Fruit fly (Drosophila melanogaster) whole organism, embryonic: ENCODE results near the gene CG32276.
A peak's percentile ranks its signal among the peaks of the same experiment; 100 is the strongest.

Experiments
- Abd-B ChIP-seq: fragments of 200-800 bp; sonication (Bioruptor generic); optimal IDR thresholded peaks from 2 replicates; lab custom pipeline; 2018; ENCODE audit warnings: missing biosample characterization, mild to moderate bottlenecking, missing genetic modification characterization, moderate library complexity
- Ada2b ChIP-seq: fragments of 200-800 bp; sonication (Bioruptor generic); IDR thresholded peaks from 2 replicates; pipeline ENCODE4 v1.3.6; 2022; ENCODE audit warnings: missing biosample characterization, missing genetic modification characterization
- CG1024 ChIP-seq: fragments of 200-800 bp; sonication (Bioruptor generic); IDR thresholded peaks from 2 replicates; pipeline ENCODE4 v1.3.6; 2022; ENCODE audit warnings: missing biosample characterization, missing genetic modification characterization
- CG10267 ChIP-seq: fragments of 200-800 bp; sonication (Bioruptor generic); optimal IDR thresholded peaks from 2 replicates; lab custom pipeline; 2018; ENCODE audit warnings: missing biosample characterization, mild to moderate bottlenecking, missing genetic modification characterization, moderate library complexity
- CG12104 ChIP-seq: fragments of 200-800 bp; sonication (Bioruptor generic); optimal IDR thresholded peaks from 3 replicates; lab custom pipeline; 2016; ENCODE audit warnings: missing biosample characterization, missing genetic modification characterization
- CG12744 ChIP-seq: fragments of 200-800 bp; sonication (Bioruptor generic); optimal IDR thresholded peaks from 2 replicates; lab custom pipeline; 2016; ENCODE audit warnings: missing biosample characterization, missing genetic modification characterization
- CG14050 ChIP-seq: fragments of 200-800 bp; sonication (Bioruptor generic); IDR thresholded peaks from 3 replicates; pipeline ENCODE4 v1.3.6; 2022; ENCODE audit warnings: missing biosample characterization, missing genetic modification characterization
- CG14667 ChIP-seq: fragments of 200-800 bp; sonication (Bioruptor generic); IDR thresholded peaks from 2 replicates; pipeline ENCODE4 v1.3.6; 2022; ENCODE audit warnings: missing biosample characterization, missing genetic modification characterization
- CG14965 ChIP-seq: fragments of 200-800 bp; sonication (Bioruptor generic); optimal IDR thresholded peaks from 2 replicates; lab custom pipeline; 2016; ENCODE audit warnings: missing biosample characterization, missing genetic modification characterization, borderline replicate concordance
- CG15011 ChIP-seq: fragments of 200-800 bp; sonication (Bioruptor generic); optimal IDR thresholded peaks from 3 replicates; lab custom pipeline; 2018; ENCODE audit warnings: missing biosample characterization, mild to moderate bottlenecking, missing genetic modification characterization
- CG17612 ChIP-seq: fragments of 200-800 bp; sonication (Bioruptor generic); IDR thresholded peaks from 2 replicates; pipeline ENCODE4 v1.3.6; 2022; ENCODE audit warnings: missing biosample characterization, missing genetic modification characterization
- CG2712 ChIP-seq: fragments of 200-800 bp; optimal IDR thresholded peaks from 3 replicates; lab custom pipeline; 2019; ENCODE audit warnings: missing biosample characterization, mild to moderate bottlenecking, missing genetic modification characterization, moderate library complexity
- CG2889 ChIP-seq: fragments of 200-800 bp; sonication (Bioruptor generic); IDR thresholded peaks from 3 replicates; pipeline ENCODE4 v1.3.6; 2022; ENCODE audit warnings: missing biosample characterization, missing genetic modification characterization
- CG3163 ChIP-seq: fragments of 200-800 bp; sonication (Bioruptor generic); optimal IDR thresholded peaks from 3 replicates; lab custom pipeline; 2016; ENCODE audit warnings: missing biosample characterization, missing genetic modification characterization
- CG3726 ChIP-seq: fragments of 200-800 bp; sonication (Bioruptor generic); IDR thresholded peaks from 3 replicates; pipeline ENCODE4, ENCODE4 v1.3.6; 2022; ENCODE audit warnings: missing biosample characterization, missing genetic modification characterization
- CG4360 ChIP-seq: fragments of 200-800 bp; sonication (Bioruptor generic); IDR thresholded peaks from 2 replicates; pipeline ENCODE4 v1.3.6; 2022; ENCODE audit warnings: missing biosample characterization, missing genetic modification characterization
- CG4424 ChIP-seq: fragments of 200-800 bp; sonication (Bioruptor generic); optimal IDR thresholded peaks from 3 replicates; lab custom pipeline; 2016; ENCODE audit warnings: missing biosample characterization, missing genetic modification characterization
- CG6175 ChIP-seq: fragments of 200-800 bp; sonication (Bioruptor generic); IDR thresholded peaks from 3 replicates; pipeline ENCODE4 v1.3.6; 2022; ENCODE audit warnings: missing biosample characterization, missing genetic modification characterization
- CG7357 ChIP-seq: fragments of 200-800 bp; sonication (Bioruptor generic); IDR thresholded peaks from 3 replicates; pipeline ENCODE4 v1.3.6; 2022; ENCODE audit warnings: missing biosample characterization, missing genetic modification characterization
- CG8281 ChIP-seq: fragments of 200-800 bp; sonication (Bioruptor generic); optimal IDR thresholded peaks from 2 replicates; lab custom pipeline; 2018; ENCODE audit warnings: missing biosample characterization, mild to moderate bottlenecking, missing genetic modification characterization, moderate library complexity
- CG9876 ChIP-seq: fragments of 200-800 bp; sonication (Bioruptor generic); optimal IDR thresholded peaks from 2 replicates; lab custom pipeline; 2016; ENCODE audit warnings: missing biosample characterization, missing genetic modification characterization
- CHES-1-like ChIP-seq: fragments of 200-800 bp; sonication (Bioruptor generic); optimal IDR thresholded peaks from 2 replicates; lab custom pipeline; 2016; ENCODE audit warnings: missing biosample characterization, missing genetic modification characterization
- Dip3 ChIP-seq: fragments of 200-800 bp; sonication (Bioruptor generic); optimal IDR thresholded peaks from 3 replicates; lab custom pipeline; 2016; ENCODE audit warnings: missing biosample characterization, missing genetic modification characterization
- Fer3 ChIP-seq: fragments of 200-800 bp; sonication (Bioruptor generic); optimal IDR thresholded peaks from 2 replicates; lab custom pipeline; 2018; ENCODE audit warnings: missing biosample characterization, mild to moderate bottlenecking, missing genetic modification characterization, moderate library complexity
- GATAe ChIP-seq: fragments of 200-800 bp; sonication (Bioruptor generic); conservative IDR thresholded peaks from 2 replicates; pipeline ENCODE4 v1.3.6; 2022; ENCODE audit warnings: missing biosample characterization, missing genetic modification characterization
- Hr78 ChIP-seq, 2 experiments: fragments of 200-800 bp in 1 of 2; fragments of >200 bp in 1 of 2; sonication (Bioruptor generic) in 1 of 2; optimal IDR thresholded peaks; 2 replicates each; lab custom pipeline; 2017 to 2019; ENCODE audit warnings: missing biosample characterization in 2 of 2, missing genetic modification characterization in 2 of 2, mild to moderate bottlenecking in 1 of 2, moderate library complexity in 1 of 2
- Lpt ChIP-seq: fragments of >200 bp; optimal IDR thresholded peaks from 2 replicates; lab custom pipeline; 2018; ENCODE audit warnings: missing biosample characterization, missing genetic modification characterization
- Max ChIP-seq: fragments of 200-800 bp; sonication (Bioruptor generic); optimal IDR thresholded peaks from 2 replicates; lab custom pipeline; 2016; ENCODE audit warnings: missing biosample characterization, mild to moderate bottlenecking, missing genetic modification characterization
- Nf-YB ChIP-seq: fragments of 200-800 bp; sonication (Bioruptor generic); optimal IDR thresholded peaks from 3 replicates; lab custom pipeline; 2019; ENCODE audit warnings: missing biosample characterization, mild to moderate bottlenecking, missing genetic modification characterization, moderate library complexity
- Pdp1 ChIP-seq, 2 experiments: fragments of 200-800 bp; sonication (Bioruptor generic); optimal IDR thresholded peaks; 3 replicates each; lab custom pipeline; 2016; ENCODE audit warnings: missing biosample characterization in 2 of 2, missing genetic modification characterization in 2 of 2, mild to moderate bottlenecking in 1 of 2, moderate library complexity in 1 of 2
- Scr ChIP-seq: fragments of 200-800 bp; sonication (Bioruptor generic); IDR thresholded peaks from 2 replicates; pipeline ENCODE4 v1.3.6; 2022; ENCODE audit warnings: missing biosample characterization, missing genetic modification characterization; ENCODE audit not compliant: partially characterized antibody
- Side ChIP-seq: fragments of 200-800 bp; sonication (Bioruptor generic); optimal IDR thresholded peaks from 2 replicates; lab custom pipeline; 2016; ENCODE audit warnings: missing biosample characterization, missing genetic modification characterization
- Xbp1 ChIP-seq: fragments of 200-800 bp; sonication (Bioruptor generic); optimal IDR thresholded peaks from 3 replicates; lab custom pipeline; 2016; ENCODE audit warnings: missing biosample characterization, mild to moderate bottlenecking, missing genetic modification characterization
- crol ChIP-seq: fragments of 200-800 bp; sonication (Bioruptor generic); IDR thresholded peaks from 2 replicates; pipeline ENCODE4 v1.3.6; 2022; ENCODE audit warnings: missing biosample characterization, missing genetic modification characterization
- disco-r ChIP-seq: fragments of 200-800 bp; sonication (Bioruptor generic); optimal IDR thresholded peaks from 2 replicates; lab custom pipeline; 2016; ENCODE audit warnings: missing biosample characterization, missing genetic modification characterization
- dm ChIP-seq: fragments of 200-800 bp; sonication (Bioruptor generic); optimal IDR thresholded peaks from 3 replicates; lab custom pipeline; 2016; ENCODE audit warnings: missing biosample characterization, missing genetic modification characterization
- ewg ChIP-seq: fragments of 200-800 bp; sonication (Bioruptor generic); optimal IDR thresholded peaks from 3 replicates; lab custom pipeline; 2017; ENCODE audit warnings: mild to moderate bottlenecking, missing biosample characterization, missing genetic modification reagents, missing genetic modification characterization
- gcm ChIP-seq: fragments of 200-800 bp; sonication (Bioruptor generic); optimal IDR thresholded peaks from 2 replicates; lab custom pipeline; 2019; ENCODE audit warnings: missing biosample characterization, mild to moderate bottlenecking, missing genetic modification characterization, moderate library complexity
- her ChIP-seq: fragments of 200-800 bp; sonication (Bioruptor generic); optimal IDR thresholded peaks from 2 replicates; lab custom pipeline; 2016; ENCODE audit warnings: missing biosample characterization, missing genetic modification characterization
- klu ChIP-seq: fragments of 200-800 bp; sonication (Bioruptor generic); IDR thresholded peaks from 2 replicates; pipeline ENCODE4 v1.3.6; 2022; ENCODE audit warnings: missing biosample characterization, missing genetic modification characterization
- mirr ChIP-seq: fragments of 200-800 bp; sonication (Bioruptor generic); optimal IDR thresholded peaks from 3 replicates; lab custom pipeline; 2018; ENCODE audit warnings: missing biosample characterization, mild to moderate bottlenecking, missing genetic modification characterization
- nom ChIP-seq: fragments of 200-800 bp; sonication (Bioruptor generic); optimal IDR thresholded peaks from 2 replicates; lab custom pipeline; 2017; ENCODE audit warnings: missing biosample characterization, missing genetic modification characterization, mild to moderate bottlenecking, moderate library complexity, missing genetic modification reagents
- p53 ChIP-seq: fragments of 200-800 bp; sonication (Bioruptor generic); optimal IDR thresholded peaks from 2 replicates; lab custom pipeline; 2016; ENCODE audit warnings: missing biosample characterization, missing genetic modification characterization
- pfk ChIP-seq: fragments of 200-800 bp; sonication (Bioruptor generic); optimal IDR thresholded peaks from 2 replicates; lab custom pipeline; 2018; ENCODE audit warnings: missing biosample characterization, mild to moderate bottlenecking, missing genetic modification characterization, moderate library complexity
- sc ChIP-seq, 3 experiments: fragments of >200 bp in 2 of 3; fragments of 200-800 bp in 1 of 3; sonication (Bioruptor generic) in 1 of 3; optimal IDR thresholded peaks; 2 replicates in 2 of 3; 3 replicates in 1 of 3; lab custom pipeline; 2017; ENCODE audit warnings: mild to moderate bottlenecking in 1 of 3, missing biosample characterization in 1 of 3, missing genetic modification characterization in 1 of 3, missing genetic modification reagents in 1 of 3
- sisA ChIP-seq: fragments of 200-800 bp; sonication (Bioruptor generic); IDR thresholded peaks from 2 replicates; pipeline ENCODE4 v1.3.6; 2022; ENCODE audit warnings: missing biosample characterization, missing genetic modification characterization
- sob ChIP-seq: fragments of 200-800 bp; sonication (Bioruptor generic); IDR thresholded peaks from 2 replicates; pipeline ENCODE4 v1.3.6; 2022; ENCODE audit warnings: missing biosample characterization, missing genetic modification characterization
- tgo ChIP-seq: fragments of 200-800 bp; sonication (Bioruptor generic); IDR thresholded peaks from 3 replicates; pipeline ENCODE4 v1.3.6; 2022; ENCODE audit warnings: missing biosample characterization, missing genetic modification characterization
- vfl ChIP-seq: fragments of 200-800 bp; sonication (Bioruptor generic); optimal IDR thresholded peaks from 2 replicates; lab custom pipeline; 2016; ENCODE audit warnings: missing biosample characterization, missing genetic modification characterization
- vnd ChIP-seq: fragments of 200-800 bp; sonication (Bioruptor generic); IDR thresholded peaks from 3 replicates; pipeline ENCODE4 v1.3.6; 2022; ENCODE audit warnings: missing biosample characterization, missing genetic modification characterization; ENCODE audit not compliant: partially characterized antibody

Gene CG32276

DNA sequence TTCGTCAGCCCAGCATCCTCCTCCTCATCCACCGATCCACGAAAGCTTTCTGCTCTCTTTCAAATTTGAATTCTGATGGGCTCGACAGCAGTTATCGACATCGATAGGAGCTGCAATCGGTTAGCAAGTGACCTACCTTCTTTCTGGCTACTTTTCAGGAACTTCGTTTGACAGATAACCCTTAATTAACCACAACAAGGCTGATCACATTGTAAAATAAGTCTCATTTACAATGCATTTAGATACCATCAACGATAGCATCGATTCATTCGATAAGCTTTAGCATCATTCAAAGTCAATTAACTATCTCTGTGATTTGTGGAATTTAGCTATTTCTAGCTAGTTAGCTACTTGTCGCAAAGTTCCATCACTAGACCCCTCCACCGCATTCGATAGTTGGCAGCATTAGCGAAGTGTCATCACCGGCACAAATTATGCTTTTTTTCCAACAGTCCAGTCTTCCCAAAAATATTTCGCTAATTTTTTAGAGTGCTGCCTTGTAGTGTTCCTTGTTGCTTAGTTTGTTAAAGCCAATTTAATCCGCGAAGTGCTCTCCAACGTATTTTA, 20.2 kb downstream of the CG32276 start, which contains the start of the genes MnM and Girdin (continued):
- TF ChIP-seq nom (GFP tag; lab: Kevin White, UChicago) (no peak), sob (GFP tag; lab: Robert Waterston, UW) (peak; percentile 62), sc (optimal IDR thresholded peaks at IDR 0.05; lab: Kevin White, UChicago) (no peak), sc (GFP tag; optimal IDR thresholded peaks at IDR 0.05; lab: Kevin White, UChicago) (no peak), CG6175 (peak; percentile 67; the same call in 2 of the 3 replicates), dm (GFP tag; lab: Kevin White, UChicago) (peak; percentile 77), CG8281 (tag; lab: Kevin White, UChicago) (no peak), Ada2b (GFP tag; lab: Robert Waterston, UW) (no peak; the same call in 1 of the 2 replicates), CG14667 (no peak), CG3726 (GFP tag; lab: Robert Waterston, UW) (no peak), her (GFP tag; lab: Kevin White, UChicago) (peak; percentile 75), crol (GFP tag; lab: Robert Waterston, UW) (no peak), mirr (GFP tag; lab: Kevin White, UChicago) (no peak), Hr78 (GFP tag; optimal IDR thresholded peaks at IDR 0.05; lab: Kevin White, UChicago) (no peak), CG12744 (GFP tag; lab: Kevin White, UChicago) (peak; percentile 25), Max (GFP tag; lab: Kevin White, UChicago) (peak; percentile 43), Scr (peak; percentile 92), CG17612 (no peak), Lpt (GFP tag; lab: Kevin White, UChicago) (no peak), Nf-YB (no peak), vfl (peak; percentile 56), pfk (GFP tag; lab: Kevin White, UChicago) (no peak), Xbp1 (GFP tag; lab: Kevin White, UChicago) (peak; percentile 79), CG4424 (GFP tag; lab: Kevin White, UChicago) (peak; percentile 59), CG14050 (GFP tag; lab: Robert Waterston, UW) (no peak), CG10267 (tag; lab: Kevin White, UChicago) (peak; percentile 55), gcm (GFP tag; lab: Kevin White, UChicago) (no peak), Pdp1 (GFP tag; optimal IDR thresholded peaks at IDR 0.05; lab: Kevin White, UChicago) (peak; percentile 67 to 69), CG4360 (GFP tag; lab: Robert Waterston, UW) (no peak), CG3163 (GFP tag; lab: Kevin White, UChicago) (peak; percentile 77), CG12104 (GFP tag; lab: Kevin White, UChicago) (peak; percentile 41), tgo (GFP tag; lab: Robert Waterston, UW) (peak; percentile 21; the same call in 1 of the 3 replicates), vnd (peak; percentile 86), GATAe (no peak), CG9876 (GFP tag; lab: Kevin White, UChicago) (peak; percentile 60), CG7357 (GFP tag; lab: Robert Waterston, UW) (no peak), p53 (peak; percentile 40), ewg (GFP tag; lab: Kevin White, UChicago) (peak; percentile 10), Fer3 (tag; lab: Kevin White, UChicago) (no peak), Side (GFP tag; lab: Kevin White, UChicago) (peak; percentile 49), CG2889 (GFP tag; lab: Robert Waterston, UW) (no peak), Dip3 (GFP tag; lab: Kevin White, UChicago) (peak; percentile 73), Abd-B (peak; percentile 75), sisA (GFP tag; lab: Robert Waterston, UW) (peak; percentile 56), CHES-1-like (peak; percentile 86), CG2712 (tag; lab: Kevin White, UChicago) (peak; percentile 55), CG15011 (GFP tag; lab: Kevin White, UChicago) (no peak), klu (GFP tag; lab: Robert Waterston, UW) (0 out of 2 replicates have a peak, but pooled peaks have one; percentile 13), disco-r (GFP tag; lab: Kevin White, UChicago) (peak; percentile 44), CG14965 (GFP tag; lab: Kevin White, UChicago) (peak; percentile 38), CG1024 (GFP tag; lab: Robert Waterston, UW) (no peak)
